In genomic region chrX:2158668-2159163, dm6 we compare ENCODE assay signal across 1 fruit fly cellular context.
TF ChIP-seq lines count a peak whose summit lies in the region.

Gene wapl, minus strand, starts transcription at chrX:2158983.

TF ChIP-seq in whole organism, embryonic, 481 proteins besides CTCF, POLR2A, EP300 and RAD21 (continued from another document and continues in another):
- TF ChIP-seq CG7987 (GFP tag; optimal IDR thresholded peaks at IDR 0.05; lab: Kevin White, UChicago) (no peak), nom (GFP tag; optimal IDR thresholded peaks at IDR 0.05; lab: Kevin White, UChicago) (peak; percentile 16), chinmo (GFP tag; IDR thresholded peaks at IDR 0.05; lab: Robert Waterston, UW; ENCODE audit: partially characterized antibody) (peak; percentile 95), Ets97D (GFP tag; optimal IDR thresholded peaks at IDR 0.05; lab: Kevin White, UChicago) (peak; percentile 63), Sry-δ (GFP tag; optimal IDR thresholded peaks at IDR 0.05; lab: Kevin White, UChicago) (peak; percentile 99), CG15011 (GFP tag; optimal IDR thresholded peaks at IDR 0.05; lab: Kevin White, UChicago) (no peak), Lhr (GFP tag; optimal IDR thresholded peaks at IDR 0.05; lab: Kevin White, UChicago) (peak; percentile 67), CG12659 (GFP tag; optimal IDR thresholded peaks at IDR 0.05; lab: Kevin White, UChicago) (peak; percentile 61), Stat92E (GFP tag; optimal IDR thresholded peaks at IDR 0.05; lab: Kevin White, UChicago) (peak in 1 of 3 experiments; percentile 8), CG2129 (GFP tag; IDR thresholded peaks at IDR 0.05; lab: Robert Waterston, UW; ENCODE audit: partially characterized antibody) (peak; percentile 77), Fer1 (GFP tag; optimal IDR thresholded peaks at IDR 0.05; lab: Kevin White, UChicago) (peak; percentile 19), B-H2 (GFP tag; optimal IDR thresholded peaks at IDR 0.05; lab: Kevin White, UChicago) (peak; percentile 19), ftz-f1 (GFP tag; optimal IDR thresholded peaks at IDR 0.05; lab: Kevin White, UChicago) (peak; percentile 98), Myb (GFP tag; optimal IDR thresholded peaks at IDR 0.05; lab: Kevin White, UChicago) (peak; percentile 67), pb (GFP tag; optimal IDR thresholded peaks at IDR 0.05; lab: Kevin White, UChicago) (no peak), Ssrp (tag; optimal IDR thresholded peaks at IDR 0.05; lab: Kevin White, UChicago) (no peak), Opbp (GFP tag; IDR thresholded peaks at IDR 0.05; lab: Robert Waterston, UW; ENCODE audit: partially characterized antibody) (peak; percentile 97), Aef1 (GFP tag; IDR thresholded peaks at IDR 0.05; lab: Robert Waterston, UW) (no peak), HLH54F (GFP tag; optimal IDR thresholded peaks at IDR 0.05; lab: Kevin White, UChicago) (peak; percentile 47), hth (optimal IDR thresholded peaks at IDR 0.05; lab: Kevin White, UChicago) (no peak), CHES-1-like (GFP tag; optimal IDR thresholded peaks at IDR 0.05; lab: Kevin White, UChicago) (peak; percentile 37), CG13624 (GFP tag; optimal IDR thresholded peaks at IDR 0.05; lab: Kevin White, UChicago) (peak; percentile 35), grau (tag; optimal IDR thresholded peaks at IDR 0.05; lab: Kevin White, UChicago) (peak; percentile 25), prd (optimal IDR thresholded peaks at IDR 0.05; lab: Kevin White, UChicago) (no peak), prd (GFP tag; IDR thresholded peaks at IDR 0.05; lab: Robert Waterston, UW) (peak; percentile 32; the same call in 1 of the 3 replicates), CG9609 (GFP tag; optimal IDR thresholded peaks at IDR 0.05; lab: Kevin White, UChicago) (peak; percentile 0), pum (GFP tag; optimal IDR thresholded peaks at IDR 0.05; lab: Kevin White, UChicago) (peak; percentile 22), CG17385 (GFP tag; optimal IDR thresholded peaks at IDR 0.05; lab: Kevin White, UChicago) (peak; percentile 96), ranshi (GFP tag; IDR thresholded peaks at IDR 0.05; lab: Robert Waterston, UW) (no peak), mld (GFP tag; IDR thresholded peaks at IDR 0.05; lab: Robert Waterston, UW; ENCODE audit: partially characterized antibody) (peak; percentile 87), Hmr (GFP tag; optimal IDR thresholded peaks at IDR 0.05; lab: Kevin White, UChicago) (peak; percentile 53), YL-1 (GFP tag; optimal IDR thresholded peaks at IDR 0.05; lab: Kevin White, UChicago) (peak; percentile 36), Neu2 (GFP tag; optimal IDR thresholded peaks at IDR 0.05; lab: Kevin White, UChicago; ENCODE audit: borderline replicate concordance) (no peak), Xbp1 (GFP tag; optimal IDR thresholded peaks at IDR 0.05; lab: Kevin White, UChicago) (peak; percentile 46), CG18011 (GFP tag; optimal IDR thresholded peaks at IDR 0.05; lab: Kevin White, UChicago) (no peak), CG17829 (tag; optimal IDR thresholded peaks at IDR 0.05; lab: Kevin White, UChicago) (peak; percentile 14), Trl (optimal IDR thresholded peaks at IDR 0.05; lab: Kevin White, UChicago) (no peak), Trl (GFP tag; optimal IDR thresholded peaks at IDR 0.05; lab: Kevin White, UChicago) (peak; percentile 22), CG11085 (GFP tag; IDR thresholded peaks at IDR 0.05; lab: Robert Waterston, UW) (0 out of 2 replicates have a peak, but pooled peaks have one; percentile 21), wor (GFP tag; IDR thresholded peaks at IDR 0.05; lab: Robert Waterston, UW) (no peak), C15 (GFP tag; IDR thresholded peaks at IDR 0.05; lab: Robert Waterston, UW) (no peak), BEAF-32 (GFP tag; optimal IDR thresholded peaks at IDR 0.05; lab: Kevin White, UChicago) (peak; percentile 97), CG30020 (tag; optimal IDR thresholded peaks at IDR 0.05; lab: Kevin White, UChicago) (peak; percentile 23), Gug (GFP tag; IDR thresholded peaks at IDR 0.05; lab: Robert Waterston, UW) (peak; percentile 51; the same call in 1 of the 4 replicates), HLH4C (GFP tag; IDR thresholded peaks at IDR 0.05; lab: Robert Waterston, UW; ENCODE audit: partially characterized antibody) (peak; percentile 92), hb (GFP tag; IDR thresholded peaks at IDR 0.05; lab: Robert Waterston, UW; ENCODE audit: partially characterized antibody) (peak; percentile 93), wek (GFP tag; optimal IDR thresholded peaks at IDR 0.05; lab: Kevin White, UChicago) (no peak), CG1792 (GFP tag; optimal IDR thresholded peaks at IDR 0.05; lab: Kevin White, UChicago) (peak; percentile 8), CG9797 (GFP tag; optimal IDR thresholded peaks at IDR 0.05; lab: Kevin White, UChicago) (peak; percentile 85), CG7963 (GFP tag; IDR thresholded peaks at IDR 0.05; lab: Robert Waterston, UW; ENCODE audit: partially characterized antibody) (peak; percentile 92), CG32532 (GFP tag; IDR thresholded peaks at IDR 0.05; lab: Robert Waterston, UW) (0 out of 2 replicates have a peak, but pooled peaks have one; percentile 47), CG10462 (GFP tag; optimal IDR thresholded peaks at IDR 0.05; lab: Kevin White, UChicago) (no peak), Lpt (GFP tag; optimal IDR thresholded peaks at IDR 0.05; lab: Kevin White, UChicago) (no peak), Scr (GFP tag; IDR thresholded peaks at IDR 0.05; lab: Robert Waterston, UW; ENCODE audit: partially characterized antibody) (peak; percentile 94), trem (tag; optimal IDR thresholded peaks at IDR 0.05; lab: Kevin White, UChicago) (peak; percentile 75), lilli (GFP tag; optimal IDR thresholded peaks at IDR 0.05; lab: Kevin White, UChicago) (peak; percentile 58), sob (GFP tag; IDR thresholded peaks at IDR 0.05; lab: Robert Waterston, UW) (0 out of 2 replicates have a peak, but pooled peaks have one; percentile 32), fru (optimal IDR thresholded peaks at IDR 0.05; lab: Kevin White, UChicago) (no peak), nmo (GFP tag; optimal IDR thresholded peaks at IDR 0.05; lab: Kevin White, UChicago) (peak; percentile 34), gcm2 (GFP tag; optimal IDR thresholded peaks at IDR 0.05; lab: Kevin White, UChicago) (peak; percentile 48), ERR (GFP tag; optimal IDR thresholded peaks at IDR 0.05; lab: Kevin White, UChicago) (peak; percentile 49), CG4707 (GFP tag; optimal IDR thresholded peaks at IDR 0.05; lab: Kevin White, UChicago) (no peak), PHDP (tag; optimal IDR thresholded peaks at IDR 0.05; lab: Kevin White, UChicago) (no peak), Pdp1 (GFP tag; optimal IDR thresholded peaks at IDR 0.05; lab: Kevin White, UChicago) (peak in 1 of 2 experiments; percentile 44), CG15601 (tag; optimal IDR thresholded peaks at IDR 0.05; lab: Kevin White, UChicago) (peak; percentile 11), inv (GFP tag; IDR thresholded peaks at IDR 0.05; lab: Robert Waterston, UW; ENCODE audit: partially characterized antibody) (peak; percentile 91), Nf-YC (tag; optimal IDR thresholded peaks at IDR 0.05; lab: Kevin White, UChicago) (peak; percentile 21), CG4360 (GFP tag; IDR thresholded peaks at IDR 0.05; lab: Robert Waterston, UW) (peak; percentile 76), Dad (GFP tag; optimal IDR thresholded peaks at IDR 0.05; lab: Kevin White, UChicago) (no peak), Med (GFP tag; lab: Kevin White, UChicago) (peak; percentile 92), unpg (GFP tag; optimal IDR thresholded peaks at IDR 0.05; lab: Kevin White, UChicago) (peak; percentile 3), hbn (GFP tag; IDR thresholded peaks at IDR 0.05; lab: Robert Waterston, UW; ENCODE audit: partially characterized antibody) (peak; percentile 92), unc-4 (GFP tag; IDR thresholded peaks at IDR 0.05; lab: Robert Waterston, UW; ENCODE audit: partially characterized antibody) (peak; percentile 96), chn (GFP tag; optimal IDR thresholded peaks at IDR 0.05; lab: Kevin White, UChicago) (peak; percentile 5), CG6254 (GFP tag; optimal IDR thresholded peaks at IDR 0.05; lab: Kevin White, UChicago) (no peak), jumu (GFP tag; optimal IDR thresholded peaks at IDR 0.05; lab: Kevin White, UChicago) (peak; percentile 25), D19B (GFP tag; optimal IDR thresholded peaks at IDR 0.05; lab: Kevin White, UChicago) (no peak), ci (GFP tag; IDR thresholded peaks at IDR 0.05; lab: Robert Waterston, UW) (peak; percentile 44; the same call in 1 of the 3 replicates), CG12155 (GFP tag; optimal IDR thresholded peaks at IDR 0.05; lab: Kevin White, UChicago) (peak; percentile 12), kni (GFP tag; optimal IDR thresholded peaks at IDR 0.05; lab: Kevin White, UChicago) (no peak), dmrt99B (tag; optimal IDR thresholded peaks at IDR 0.05; lab: Kevin White, UChicago) (no peak), mam (GFP tag; optimal IDR thresholded peaks at IDR 0.05; lab: Kevin White, UChicago) (peak; percentile 24), NC2β (GFP tag; optimal IDR thresholded peaks at IDR 0.05; lab: Kevin White, UChicago) (peak; percentile 33), ttk (GFP tag; IDR thresholded peaks at IDR 0.05; lab: Robert Waterston, UW) (no peak), CG11560 (tag; IDR thresholded peaks at IDR 0.05; lab: Robert Waterston, UW) (no peak), E2f2 (GFP tag; IDR thresholded peaks at IDR 0.05; lab: Robert Waterston, UW) (peak; percentile 94), E2f1 (GFP tag; IDR thresholded peaks at IDR 0.05; lab: Robert Waterston, UW) (no peak), seq (GFP tag; IDR thresholded peaks at IDR 0.05; lab: Robert Waterston, UW) (no peak), Doc3 (GFP tag; IDR thresholded peaks at IDR 0.05; lab: Robert Waterston, UW; ENCODE audit: partially characterized antibody) (peak; percentile 91), CoRest (tag; optimal IDR thresholded peaks at IDR 0.05; lab: Kevin White, UChicago) (peak; percentile 6), CG15479 (GFP tag; optimal IDR thresholded peaks at IDR 0.05; lab: Kevin White, UChicago) (peak; percentile 51), Side (GFP tag; optimal IDR thresholded peaks at IDR 0.05; lab: Kevin White, UChicago) (no peak), bbx (GFP tag; IDR thresholded peaks at IDR 0.05; lab: Robert Waterston, UW; ENCODE audit: partially characterized antibody) (peak; percentile 97), stwl (tag; optimal IDR thresholded peaks at IDR 0.05; lab: Kevin White, UChicago) (peak; percentile 61), Antp (GFP tag; optimal IDR thresholded peaks at IDR 0.05; lab: Kevin White, UChicago) (peak; percentile 48), sens (GFP tag; lab: Kevin White, UChicago) (peak; percentile 81), CG13287 (GFP tag; IDR thresholded peaks at IDR 0.05; lab: Robert Waterston, UW; ENCODE audit: partially characterized antibody) (peak; percentile 96), dmrt11E (tag; optimal IDR thresholded peaks at IDR 0.05; lab: Kevin White, UChicago) (no peak), Elba2 (GFP tag; optimal IDR thresholded peaks at IDR 0.05; lab: Kevin White, UChicago) (no peak), Blimp-1 (GFP tag; optimal IDR thresholded peaks at IDR 0.05; lab: Kevin White, UChicago) (peak; percentile 6), CG10267 (tag; optimal IDR thresholded peaks at IDR 0.05; lab: Kevin White, UChicago) (peak; percentile 56), CG30403 (GFP tag; optimal IDR thresholded peaks at IDR 0.05; lab: Kevin White, UChicago) (peak; percentile 13), Hr51 (GFP tag; optimal IDR thresholded peaks at IDR 0.05; lab: Kevin White, UChicago) (peak in 1 of 2 experiments; percentile 45), Rfx (GFP tag; IDR thresholded peaks at IDR 0.05; lab: Robert Waterston, UW) (peak; percentile 71), CG2712 (tag; optimal IDR thresholded peaks at IDR 0.05; lab: Kevin White, UChicago) (peak; percentile 54), Bdp1 (GFP tag; optimal IDR thresholded peaks at IDR 0.05; lab: Kevin White, UChicago) (no peak), cas (GFP tag; IDR thresholded peaks at IDR 0.05; lab: Robert Waterston, UW) (no peak), Dbx (GFP tag; IDR thresholded peaks at IDR 0.05; lab: Robert Waterston, UW) (peak; percentile 53; the same call in 1 of the 3 replicates), CG33557 (GFP tag; optimal IDR thresholded peaks at IDR 0.05; lab: Kevin White, UChicago) (no peak), CG4617 (GFP tag; optimal IDR thresholded peaks at IDR 0.05; lab: Kevin White, UChicago; ENCODE audit: borderline replicate concordance) (peak; percentile 89), tin (GFP tag; optimal IDR thresholded peaks at IDR 0.05; lab: Kevin White, UChicago) (peak; percentile 8), CG6791 (GFP tag; IDR thresholded peaks at IDR 0.05; lab: Robert Waterston, UW; ENCODE audit: partially characterized antibody) (peak; percentile 95), CG42726 (GFP tag; IDR thresholded peaks at IDR 0.05; lab: Robert Waterston, UW; ENCODE audit: partially characterized antibody) (peak; percentile 94), CG5180 (GFP tag; optimal IDR thresholded peaks at IDR 0.05; lab: Kevin White, UChicago) (no peak), Fer2 (tag; optimal IDR thresholded peaks at IDR 0.05; lab: Kevin White, UChicago) (no peak), gro (GFP tag; optimal IDR thresholded peaks at IDR 0.05; lab: Kevin White, UChicago) (peak; percentile 77), CG2116 (GFP tag; optimal IDR thresholded peaks at IDR 0.05; lab: Kevin White, UChicago) (peak; percentile 86), Ets65A (GFP tag; lab: Kevin White, UChicago) (peak; percentile 75), CG1603 (tag; optimal IDR thresholded peaks at IDR 0.05; lab: Kevin White, UChicago) (peak; percentile 85), CG12236 (GFP tag; optimal IDR thresholded peaks at IDR 0.05; lab: Kevin White, UChicago) (no peak), CG2202 (tag; optimal IDR thresholded peaks at IDR 0.05; lab: Kevin White, UChicago) (peak; percentile 5), CG2199 (GFP tag; IDR thresholded peaks at IDR 0.05; lab: Robert Waterston, UW) (no peak), zen (tag; optimal IDR thresholded peaks at IDR 0.05; lab: Kevin White, UChicago) (peak; percentile 22), ato (GFP tag; IDR thresholded peaks at IDR 0.05; lab: Robert Waterston, UW; ENCODE audit: partially characterized antibody) (peak; percentile 93), CG10209 (GFP tag; optimal IDR thresholded peaks at IDR 0.05; lab: Kevin White, UChicago) (no peak), so (GFP tag; IDR thresholded peaks at IDR 0.05; lab: Robert Waterston, UW) (no peak), schlank (tag; optimal IDR thresholded peaks at IDR 0.05; lab: Kevin White, UChicago) (no peak), zen2 (GFP tag; IDR thresholded peaks at IDR 0.05; lab: Robert Waterston, UW; ENCODE audit: partially characterized antibody) (peak; percentile 90), Mad (GFP tag; optimal IDR thresholded peaks at IDR 0.05; lab: Kevin White, UChicago) (peak; percentile 16)
